Fruit fly (Drosophila melanogaster): Measurements from ENCODE around the gene inaF-D.

Gene inaF-D

dm6 chrX:11736421-11736820 is 7.5 kb upstream of the inaF-D start (continued):
- TF ChIP-seq esn (GFP tag; optimal IDR thresholded peaks at IDR 0.05), result peak; percentile 11
- TF ChIP-seq CG16779 (tag; optimal IDR thresholded peaks at IDR 0.05), result no peak
- TF ChIP-seq CG1621 (tag; optimal IDR thresholded peaks at IDR 0.05), result no peak
- TF ChIP-seq achi (GFP tag; optimal IDR thresholded peaks at IDR 0.05), result peak; percentile 19
- peak; percentile 45; the same call in 2 of the 3 replicates for TF ChIP-seq CG6163 (GFP tag; IDR thresholded peaks at IDR 0.05)
- TF ChIP-seq Ets21C (GFP tag; optimal IDR thresholded peaks at IDR 0.05), result no peak
- peak; percentile 51 for TF ChIP-seq pdm3 (GFP tag; optimal IDR thresholded peaks at IDR 0.05)
- TF ChIP-seq CG4318 (GFP tag; optimal IDR thresholded peaks at IDR 0.05), result peak; percentile 38
- peak; percentile 52; the same call in 1 of the 3 replicates for TF ChIP-seq eg (GFP tag; IDR thresholded peaks at IDR 0.05)
- TF ChIP-seq CG9139 (GFP tag; optimal IDR thresholded peaks at IDR 0.05), result no peak

- TF ChIP-seq CG32006 (GFP tag; optimal IDR thresholded peaks at IDR 0.05), result peak; percentile 33
- TF ChIP-seq achi (GFP tag; optimal IDR thresholded peaks at IDR 0.05), result no peak
- TF ChIP-seq Eip78C (GFP tag), result peak; percentile 18
Measured at dm6 chrX:11733795-11734194, 4.9 kb upstream of the inaF-D start, which contains the start of gene inaF-A. Gene inaF-A (minus strand): TSS chrX:11733895.

DNA sequence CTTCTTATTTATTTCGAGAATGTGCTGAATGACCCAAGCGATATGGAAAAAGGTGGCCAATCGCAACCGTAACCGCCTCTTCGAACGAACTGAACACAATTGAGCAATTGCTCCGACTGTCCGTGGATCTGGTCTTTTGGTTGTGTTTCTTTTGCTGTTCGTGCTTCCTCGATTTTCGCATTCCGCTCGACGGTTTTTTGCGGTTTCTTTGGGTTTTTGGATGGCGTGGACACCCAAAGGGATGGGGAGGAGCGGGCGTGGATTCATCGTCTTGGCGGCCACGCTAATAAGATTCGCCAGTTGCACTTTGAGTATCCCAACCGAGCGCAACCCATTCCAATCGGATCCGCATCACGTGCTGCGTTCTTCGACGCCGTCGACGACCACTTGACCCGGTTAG is 3.8 kb upstream of the inaF-D start, which contains the start of gene inaF-B:
Gene inaF-B, minus strand, starts transcription at position 101 of the 400 bp plus-strand sequence.
- no peak for TF ChIP-seq CG1621 (tag; optimal IDR thresholded peaks at IDR 0.05)

DNA sequence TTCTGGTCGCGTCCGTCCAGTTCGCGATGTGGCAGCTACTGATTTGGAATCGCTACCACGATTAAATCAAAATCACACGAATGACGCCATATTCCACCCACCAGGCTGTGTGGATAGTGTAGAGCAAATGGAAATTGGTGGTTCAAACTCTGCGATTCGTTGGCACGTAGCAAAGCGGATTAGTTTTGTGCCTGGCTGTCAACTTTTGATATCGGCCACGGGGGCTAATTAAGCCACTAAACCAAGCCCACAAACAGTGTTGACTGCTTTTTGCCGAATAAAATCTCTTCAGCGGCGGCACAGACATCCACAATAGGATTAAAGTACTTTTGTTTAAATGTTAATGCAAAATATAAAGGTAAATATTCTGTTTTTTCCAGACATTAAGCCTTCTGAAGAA is 2.8 kb upstream of the inaF-D start, which contains the start of gene inaF-C:
Gene inaF-C, minus strand, starts transcription at position 101 of the 400 bp plus-strand sequence.
- TF ChIP-seq CG16779 (tag; optimal IDR thresholded peaks at IDR 0.05), result no peak
- no peak for TF ChIP-seq Ets96B (tag; optimal IDR thresholded peaks at IDR 0.05)
- TF ChIP-seq salr (GFP tag; optimal IDR thresholded peaks at IDR 0.05), result no peak
- TF ChIP-seq CG6276 (GFP tag; optimal IDR thresholded peaks at IDR 0.05), result no peak
- TF ChIP-seq CG8119 (GFP tag; IDR thresholded peaks at IDR 0.05), result no peak
- TF ChIP-seq Hr4 (GFP tag; optimal IDR thresholded peaks at IDR 0.05), result no peak
- TF ChIP-seq cyc (GFP tag; optimal IDR thresholded peaks at IDR 0.05), result no peak
- no peak for TF ChIP-seq Blimp-1 (GFP tag; optimal IDR thresholded peaks at IDR 0.05)
- no peak for TF ChIP-seq CG31627 (GFP tag; optimal IDR thresholded peaks at IDR 0.05)
- TF ChIP-seq Sox102F (GFP tag; optimal IDR thresholded peaks at IDR 0.05), result no peak
- no peak for TF ChIP-seq CG10669 (GFP tag; optimal IDR thresholded peaks at IDR 0.05)

- TF ChIP-seq dsx (GFP tag; optimal IDR thresholded peaks at IDR 0.05; ENCODE audit: poor library complexity, severe bottlenecking) (no peak), CG6276 (GFP tag; optimal IDR thresholded peaks at IDR 0.05) (peak; percentile 38), esn (GFP tag; optimal IDR thresholded peaks at IDR 0.05) (peak; percentile 20), CG32006 (GFP tag; optimal IDR thresholded peaks at IDR 0.05) (peak; percentile 66), CG4318 (GFP tag; optimal IDR thresholded peaks at IDR 0.05) (peak; percentile 29), Eip75B (GFP tag; optimal IDR thresholded peaks at IDR 0.05) (peak; percentile 2), Eip78C (GFP tag) (peak; percentile 69), acj6 (GFP tag; optimal IDR thresholded peaks at IDR 0.05) (no peak), Met (GFP tag; optimal IDR thresholded peaks at IDR 0.05) (no peak), CG11294 (GFP tag; IDR thresholded peaks at IDR 0.05) (peak; percentile 30; the same call in 1 of the 2 replicates), dac (GFP tag; optimal IDR thresholded peaks at IDR 0.05) (peak; percentile 29), Hr4 (GFP tag; optimal IDR thresholded peaks at IDR 0.05) (peak; percentile 45), CG15336 (GFP tag; IDR thresholded peaks at IDR 0.05) (0 out of 2 replicates have a peak, but pooled peaks have one; percentile 22), Hr38 (GFP tag; optimal IDR thresholded peaks at IDR 0.05) (no peak)
Measured at dm6 chrX:11729993-11730392, 1.1 kb upstream of the inaF-D start.

DNA sequence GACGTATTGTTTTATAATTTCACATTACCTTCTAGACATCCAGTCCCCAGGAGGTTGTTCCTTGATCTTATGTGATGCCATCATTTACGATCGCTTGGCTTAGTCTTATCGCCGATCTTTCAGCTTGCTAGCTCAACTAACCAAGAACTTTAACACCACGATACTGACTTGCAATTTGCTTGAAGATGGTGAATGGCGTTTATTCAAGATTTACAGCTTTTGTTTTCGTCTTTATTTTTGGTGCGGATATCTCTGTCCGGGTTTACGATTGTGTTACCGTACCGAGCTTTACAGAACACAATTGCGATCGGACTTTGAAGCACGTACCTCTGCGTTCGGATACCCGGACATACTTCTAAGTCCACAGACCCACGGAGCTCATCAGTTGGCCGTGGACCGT is 5.0 kb downstream of the inaF-D start, which contains the start of gene CG15221:
Gene CG15221, plus strand, starts transcription at position 301 of the 400 bp plus-strand sequence.
- TF ChIP-seq fkh (GFP tag; optimal IDR thresholded peaks at IDR 0.05), result no peak
- no peak for TF ChIP-seq ss (GFP tag; optimal IDR thresholded peaks at IDR 0.05)
- no peak for TF ChIP-seq dac (GFP tag; optimal IDR thresholded peaks at IDR 0.05)
